Worm (Caenorhabditis elegans): ENCODE data around the gene ced-6.

The ced-6 gene

ce11 chrIII:5624835-5625234 lies 29.3 kb downstream of the ced-6 start, which contains the start of gene daf-4:
Gene daf-4, plus strand, starts transcription at chrIII:5625135.
- TF ChIP-seq zag-1 (tag; optimal IDR thresholded peaks at IDR 0.05) (no peak), ceh-32 (tag; optimal IDR thresholded peaks at IDR 0.05; ENCODE audit: poor library complexity) (no peak), F26F4.8 (GFP tag; conservative IDR thresholded peaks at IDR 0.05) (no peak), lin-1 (GFP tag; IDR thresholded peaks at IDR 0.05) (no peak), F44E2.7 (GFP tag; IDR thresholded peaks at IDR 0.05) (no peak), hlh-30 (tag; optimal IDR thresholded peaks at IDR 0.05; ENCODE audit: insufficient read depth) (no peak), ctbp-1 (GFP tag; IDR thresholded peaks at IDR 0.05) (no peak), nhr-11 (tag; optimal IDR thresholded peaks at IDR 0.05) (no peak), nhr-237 (tag; optimal IDR thresholded peaks at IDR 0.05) (no peak), daf-8 (GFP tag; IDR thresholded peaks at IDR 0.05) (no peak), F10B5.3 (tag; optimal IDR thresholded peaks at IDR 0.05) (no peak), madf-9 (GFP tag; conservative IDR thresholded peaks at IDR 0.05) (no peak), tag-97 (GFP tag; IDR thresholded peaks at IDR 0.05) (no peak)

ce11 chrIII:5629225-5629624 lies 33.7 kb downstream of the ced-6 start:
- peak in 1 of 2 experiments; percentile 14 for TF ChIP-seq daf-16 (GFP tag; optimal IDR thresholded peaks at IDR 0.05)
- no peak for TF ChIP-seq daf-16 (tag; optimal IDR thresholded peaks at IDR 0.05)
- TF ChIP-seq set-16 (GFP tag; IDR thresholded peaks at IDR 0.05): no peak
- TF ChIP-seq nhr-11 (tag; optimal IDR thresholded peaks at IDR 0.05): peak; percentile 34

ce11 chrIII:5630350-5630749 lies 34.8 kb downstream of the ced-6 start:
- TF ChIP-seq nhr-25 (tag; optimal IDR thresholded peaks at IDR 0.05; ENCODE audit: borderline replicate concordance, insufficient read depth) (no peak), ZK337.2 (GFP tag; IDR thresholded peaks at IDR 0.05) (no peak), hlh-30 (tag; optimal IDR thresholded peaks at IDR 0.05; ENCODE audit: insufficient read depth) (no peak), lin-13 (GFP tag; optimal IDR thresholded peaks at IDR 0.05) (no peak), F10B5.3 (tag; optimal IDR thresholded peaks at IDR 0.05) (no peak), lin-39 (tag; optimal IDR thresholded peaks at IDR 0.05) (no peak), hlh-11 (tag; optimal IDR thresholded peaks at IDR 0.05) (no peak), lsy-2 (tag; optimal IDR thresholded peaks at IDR 0.05) (no peak), aly-2 (tag; optimal IDR thresholded peaks at IDR 0.05) (no peak), attf-4 (tag; optimal IDR thresholded peaks at IDR 0.05) (no peak), skn-1 (tag; optimal IDR thresholded peaks at IDR 0.05) (no peak), daf-12 (tag; optimal IDR thresholded peaks at IDR 0.05) (no peak), unc-62 (GFP tag; optimal IDR thresholded peaks at IDR 0.05 in 1 of 2) (peak in 1 of 2 experiments; percentile 39), unc-62 (tag; optimal IDR thresholded peaks at IDR 0.05) (no peak), lir-3 (tag; optimal IDR thresholded peaks at IDR 0.05) (no peak), set-16 (GFP tag; IDR thresholded peaks at IDR 0.05) (no peak), fkh-10 (GFP tag; optimal IDR thresholded peaks at IDR 0.05) (no peak), aha-1 (tag) (peak; percentile 34)

ce11 chrIII:5632426-5632976 lies 36.9 kb downstream of the ced-6 start:
- TF ChIP-seq lsy-2 (tag; optimal IDR thresholded peaks at IDR 0.05) (peak in 1 of 2 experiments; percentile 38), hif-1 (tag; optimal IDR thresholded peaks at IDR 0.05) (peak in 1 of 2 experiments; percentile 12), madf-9 (GFP tag; conservative IDR thresholded peaks at IDR 0.05) (no peak), ctbp-1 (GFP tag; IDR thresholded peaks at IDR 0.05) (0 out of 2 replicates have a peak, but pooled peaks have one; percentile 36), R02D3.7 (tag; optimal IDR thresholded peaks at IDR 0.05) (no peak), unc-62 (GFP tag; optimal IDR thresholded peaks at IDR 0.05 in 1 of 2) (peak in 1 of 2 experiments; percentile 41), unc-62 (tag; optimal IDR thresholded peaks at IDR 0.05) (no peak), fkh-10 (GFP tag; optimal IDR thresholded peaks at IDR 0.05) (peak; percentile 70), skn-1 (tag; optimal IDR thresholded peaks at IDR 0.05) (no peak), vab-7 (GFP tag; IDR thresholded peaks at IDR 0.05) (0 out of 2 replicates have a peak, but pooled peaks have one; percentile 15), hlh-30 (tag; optimal IDR thresholded peaks at IDR 0.05; ENCODE audit: insufficient read depth) (peak; percentile 34), snpc-4 (tag; optimal IDR thresholded peaks at IDR 0.05) (peak; percentile 30), madf-5 (GFP tag; IDR thresholded peaks at IDR 0.05) (no peak), F49E8.2 (tag; optimal IDR thresholded peaks at IDR 0.05; ENCODE audit: borderline replicate concordance) (no peak), hlh-11 (tag; optimal IDR thresholded peaks at IDR 0.05) (no peak), ces-1 (GFP tag; optimal IDR thresholded peaks at IDR 0.05) (peak; percentile 88), mep-1 (tag; optimal IDR thresholded peaks at IDR 0.05) (peak; percentile 3), Y48G9A.11 (GFP tag; IDR thresholded peaks at IDR 0.05) (no peak)

All from whole organism, L4 larva.